Fruit fly (Drosophila melanogaster) whole organism, embryonic: Measurements from ENCODE around the gene Ser12.

Experiments
- ATbp ChIP-seq: fragments of 200-800 bp; sonication (Bioruptor generic); optimal IDR thresholded peaks from 2 replicates; lab custom pipeline; 2017; ENCODE audit warnings: missing biosample characterization, mild to moderate bottlenecking, missing genetic modification characterization, missing genetic modification reagents
- CG10431 ChIP-seq: fragments of 200-800 bp; sonication (Bioruptor generic); optimal IDR thresholded peaks from 3 replicates; lab custom pipeline; 2018; ENCODE audit warnings: missing biosample characterization, mild to moderate bottlenecking, missing genetic modification characterization
- CG10543 ChIP-seq: fragments of 200-800 bp; sonication (Bioruptor generic); optimal IDR thresholded peaks from 3 replicates; lab custom pipeline; 2017; ENCODE audit warnings: missing biosample characterization, mild to moderate bottlenecking, missing genetic modification characterization, moderate library complexity
- CG11504 ChIP-seq: fragments of 200-800 bp; sonication (Bioruptor generic); optimal IDR thresholded peaks from 3 replicates; lab custom pipeline; 2019; ENCODE audit warnings: missing biosample characterization, mild to moderate bottlenecking, missing genetic modification characterization, moderate library complexity
- CG12219 ChIP-seq: fragments of 200-800 bp; sonication (Bioruptor generic); optimal IDR thresholded peaks from 3 replicates; lab custom pipeline; 2018; ENCODE audit warnings: missing biosample characterization, mild to moderate bottlenecking, missing genetic modification characterization
- CG12391 ChIP-seq: fragments of 200-800 bp; sonication (Bioruptor generic); optimal IDR thresholded peaks from 3 replicates; lab custom pipeline; 2018; ENCODE audit warnings: missing biosample characterization, mild to moderate bottlenecking, missing genetic modification characterization, moderate library complexity
- CG14965 ChIP-seq: fragments of 200-800 bp; sonication (Bioruptor generic); optimal IDR thresholded peaks from 2 replicates; lab custom pipeline; 2016; ENCODE audit warnings: missing biosample characterization, missing genetic modification characterization, borderline replicate concordance
- CG16779 ChIP-seq: fragments of 200-800 bp; sonication (Bioruptor generic); IDR thresholded peaks from 2 replicates; pipeline ENCODE4 v1.3.6; 2022; ENCODE audit warnings: missing biosample characterization, missing genetic modification characterization
- CG2199 ChIP-seq: fragments of 200-800 bp; sonication (Bioruptor generic); IDR thresholded peaks from 3 replicates; pipeline ENCODE4 v1.3.6; 2022; ENCODE audit warnings: missing biosample characterization, missing genetic modification characterization
- CG30431 ChIP-seq: fragments of 200-800 bp; sonication (Bioruptor generic); optimal IDR thresholded peaks from 2 replicates; lab custom pipeline; 2017; ENCODE audit warnings: missing biosample characterization, missing genetic modification characterization
- CG33213 ChIP-seq: fragments of 200-800 bp; sonication (Bioruptor generic); optimal IDR thresholded peaks from 3 replicates; lab custom pipeline; 2016; ENCODE audit warnings: missing biosample characterization, missing genetic modification characterization
- CG3407 ChIP-seq: fragments of 200-800 bp; sonication (Bioruptor generic); optimal IDR thresholded peaks from 2 replicates; lab custom pipeline; 2018; ENCODE audit warnings: missing biosample characterization, mild to moderate bottlenecking, missing genetic modification characterization
- CG34422 ChIP-seq: fragments of 200-800 bp; sonication (Bioruptor generic); IDR thresholded peaks from 3 replicates; pipeline ENCODE4 v1.3.6; 2022; ENCODE audit warnings: missing biosample characterization, missing genetic modification characterization
- CG3847 ChIP-seq: fragments of 200-800 bp; sonication (Bioruptor generic); IDR thresholded peaks from 2 replicates; pipeline ENCODE4 v1.3.6; 2022; ENCODE audit warnings: missing biosample characterization, missing genetic modification characterization
- CG6654 ChIP-seq: fragments of 200-800 bp; sonication (Bioruptor generic); optimal IDR thresholded peaks from 2 replicates; lab custom pipeline; 2017; ENCODE audit warnings: missing biosample characterization, mild to moderate bottlenecking, missing genetic modification characterization
- CG7963 ChIP-seq: fragments of 200-800 bp; sonication (Bioruptor generic); IDR thresholded peaks from 3 replicates; pipeline ENCODE4 v1.3.6; 2022; ENCODE audit warnings: missing biosample characterization, missing genetic modification characterization; ENCODE audit not compliant: partially characterized antibody
- Camta ChIP-seq: fragments of 200-800 bp; sonication (Bioruptor generic); optimal IDR thresholded peaks from 2 replicates; lab custom pipeline; 2016; ENCODE audit warnings: missing biosample characterization, missing genetic modification characterization
- Dip3 ChIP-seq: fragments of 200-800 bp; sonication (Bioruptor generic); optimal IDR thresholded peaks from 3 replicates; lab custom pipeline; 2016; ENCODE audit warnings: missing biosample characterization, missing genetic modification characterization
- Dp ChIP-seq: fragments of 200-800 bp; sonication (Bioruptor generic); optimal IDR thresholded peaks from 2 replicates; lab custom pipeline; 2018; ENCODE audit warnings: missing biosample characterization, mild to moderate bottlenecking, missing genetic modification characterization, moderate library complexity
- H2.0 ChIP-seq: fragments of 200-800 bp; sonication (Bioruptor generic); IDR thresholded peaks from 2 replicates; pipeline ENCODE4 v1.3.6; 2022; ENCODE audit warnings: missing biosample characterization, missing genetic modification characterization
- HLH54F ChIP-seq: fragments of 200-800 bp; sonication (Bioruptor generic); optimal IDR thresholded peaks from 3 replicates; lab custom pipeline; 2016; ENCODE audit warnings: missing biosample characterization, missing genetic modification characterization
- Hand ChIP-seq: fragments of 200-800 bp; sonication (Bioruptor generic); optimal IDR thresholded peaks from 2 replicates; lab custom pipeline; 2017; ENCODE audit warnings: mild to moderate bottlenecking, missing biosample characterization, missing genetic modification reagents, missing genetic modification characterization
- Hey ChIP-seq: fragments of 200-800 bp; sonication (Bioruptor generic); optimal IDR thresholded peaks from 3 replicates; lab custom pipeline; 2018; ENCODE audit warnings: missing biosample characterization, mild to moderate bottlenecking, missing genetic modification characterization
- MESR4 ChIP-seq: fragments of 200-800 bp; sonication (Bioruptor generic); optimal IDR thresholded peaks from 2 replicates; lab custom pipeline; 2018; ENCODE audit warnings: missing biosample characterization, mild to moderate bottlenecking, missing genetic modification characterization, moderate library complexity
- Meics ChIP-seq: fragments of 200-800 bp; sonication (Bioruptor generic); optimal IDR thresholded peaks from 2 replicates; lab custom pipeline; 2017; ENCODE audit warnings: missing biosample characterization, mild to moderate bottlenecking, missing genetic modification characterization
- NC2α ChIP-seq: fragments of 200-800 bp; sonication (Bioruptor generic); optimal IDR thresholded peaks from 2 replicates; lab custom pipeline; 2016; ENCODE audit warnings: missing biosample characterization, missing genetic modification characterization
- Spps ChIP-seq: fragments of 200-800 bp; sonication (Bioruptor generic); optimal IDR thresholded peaks from 2 replicates; lab custom pipeline; 2018; ENCODE audit warnings: missing biosample characterization, mild to moderate bottlenecking, missing genetic modification characterization
- Stat92E ChIP-seq, 3 experiments: fragments of >200 bp in 2 of 3; fragments of 200-800 bp in 1 of 3; sonication (Bioruptor generic) in 1 of 3; optimal IDR thresholded peaks; 2 replicates each; lab custom pipeline; 2017 to 2019; ENCODE audit warnings: missing biosample characterization in 3 of 3, missing genetic modification characterization in 3 of 3, mild to moderate bottlenecking in 1 of 3, moderate library complexity in 1 of 3
- chinmo ChIP-seq: fragments of 200-800 bp; sonication (Bioruptor generic); IDR thresholded peaks from 4 replicates; pipeline ENCODE4 v1.3.6; 2022; ENCODE audit warnings: missing biosample characterization, missing genetic modification characterization; ENCODE audit not compliant: partially characterized antibody
- crc ChIP-seq: fragments of 200-800 bp; sonication (Bioruptor generic); optimal IDR thresholded peaks from 2 replicates; lab custom pipeline; 2016; ENCODE audit warnings: missing biosample characterization, missing genetic modification characterization
- da ChIP-seq: fragments of 200-800 bp; sonication (Bioruptor generic); optimal IDR thresholded peaks from 2 replicates; lab custom pipeline; 2016; ENCODE audit warnings: missing biosample characterization, missing genetic modification characterization
- dan ChIP-seq: fragments of 200-800 bp; sonication (Bioruptor generic); IDR thresholded peaks from 2 replicates; pipeline ENCODE4 v1.3.6; 2022; ENCODE audit warnings: missing biosample characterization, missing genetic modification characterization
- dmrt11E ChIP-seq: fragments of 200-800 bp; sonication (Bioruptor generic); optimal IDR thresholded peaks from 3 replicates; lab custom pipeline; 2018; ENCODE audit warnings: missing biosample characterization, mild to moderate bottlenecking, missing genetic modification characterization, moderate library complexity
- eve ChIP-seq, 2 experiments: fragments of >200 bp; optimal IDR thresholded peaks; 2 replicates each; lab custom pipeline; 2017; ENCODE audit warnings: missing biosample characterization in 2 of 2, missing genetic modification characterization in 2 of 2
- fd96Cb ChIP-seq: fragments of 200-800 bp; sonication (Bioruptor generic); optimal IDR thresholded peaks from 2 replicates; lab custom pipeline; 2018; ENCODE audit warnings: missing biosample characterization, mild to moderate bottlenecking, missing genetic modification characterization, moderate library complexity
- grau ChIP-seq: fragments of 200-800 bp; optimal IDR thresholded peaks from 3 replicates; lab custom pipeline; 2019; ENCODE audit warnings: missing biosample characterization, mild to moderate bottlenecking, missing genetic modification characterization, moderate library complexity
- her ChIP-seq: fragments of 200-800 bp; sonication (Bioruptor generic); optimal IDR thresholded peaks from 2 replicates; lab custom pipeline; 2016; ENCODE audit warnings: missing biosample characterization, missing genetic modification characterization
- hth ChIP-seq: fragments of >200 bp; optimal IDR thresholded peaks from 2 replicates; lab custom pipeline; 2017; ENCODE audit warnings: inconsistent platforms
- kni ChIP-seq: fragments of 200-800 bp; sonication (Bioruptor generic); optimal IDR thresholded peaks from 3 replicates; lab custom pipeline; 2017; ENCODE audit warnings: mild to moderate bottlenecking, missing biosample characterization, missing genetic modification reagents, missing genetic modification characterization
- lab ChIP-seq: fragments of 200-800 bp; sonication (Bioruptor generic); optimal IDR thresholded peaks from 3 replicates; lab custom pipeline; 2017; ENCODE audit warnings: missing biosample characterization, missing genetic modification characterization, mild to moderate bottlenecking, moderate library complexity, missing genetic modification reagents
- lov ChIP-seq, 2 experiments: fragments of 200-800 bp in 1 of 2; fragments of >200 bp in 1 of 2; sonication (Bioruptor generic) in 1 of 2; IDR thresholded peaks in 1 of 2; optimal IDR thresholded peaks in 1 of 2; 2 replicates in 1 of 2; 3 replicates in 1 of 2; pipeline versions ENCODE4 v1.3.6 to Lab custom; 2017 to 2022; ENCODE audit warnings: missing biosample characterization in 1 of 2, missing genetic modification characterization in 1 of 2
- scrt ChIP-seq: fragments of 200-800 bp; sonication (Bioruptor generic); optimal IDR thresholded peaks from 2 replicates; lab custom pipeline; 2018; ENCODE audit warnings: missing biosample characterization, mild to moderate bottlenecking, missing genetic modification characterization, moderate library complexity
- stc ChIP-seq: fragments of 200-800 bp; sonication (Bioruptor generic); IDR thresholded peaks from 2 replicates; pipeline ENCODE4 v1.3.6; 2022; ENCODE audit warnings: missing biosample characterization, missing genetic modification characterization
- tio ChIP-seq: fragments of 200-800 bp; sonication (Bioruptor generic); optimal IDR thresholded peaks from 2 replicates; lab custom pipeline; 2017; ENCODE audit warnings: missing biosample characterization, missing genetic modification characterization, inconsistent platforms
- ttk ChIP-seq: fragments of 200-800 bp; sonication (Bioruptor generic); IDR thresholded peaks from 2 replicates; pipeline ENCODE4 v2.1.2; 2022; ENCODE audit warnings: missing biosample characterization, missing genetic modification characterization
- unpg ChIP-seq: fragments of 200-800 bp; sonication (Bioruptor generic); optimal IDR thresholded peaks from 3 replicates; lab custom pipeline; 2018; ENCODE audit warnings: missing biosample characterization, mild to moderate bottlenecking, missing genetic modification characterization, moderate library complexity
- wdn ChIP-seq: fragments of 200-800 bp; sonication (Bioruptor generic); IDR thresholded peaks from 2 replicates; pipeline ENCODE4 v1.3.6; 2022; ENCODE audit warnings: missing biosample characterization, missing genetic modification characterization

The Ser12 gene

dm6 chr2L:2202018-2202852, 48.8 kb downstream of the Ser12 start (continued):
- TF ChIP-seq Meics (GFP tag; lab: Kevin White, UChicago) (peak; percentile 86), CG11504 (peak; percentile 98), Stat92E (GFP tag; optimal IDR thresholded peaks at IDR 0.05; lab: Kevin White, UChicago) (peak in 1 of 3 experiments; percentile 100), CG3407 (GFP tag; lab: Kevin White, UChicago) (peak; percentile 99), ttk (GFP tag; lab: Robert Waterston, UW) (peak; percentile 99), scrt (GFP tag; lab: Kevin White, UChicago) (peak; percentile 92), CG12391 (tag; lab: Kevin White, UChicago) (peak; percentile 100), HLH54F (peak; percentile 89), NC2α (GFP tag; lab: Kevin White, UChicago) (peak; percentile 98), CG10543 (GFP tag; lab: Kevin White, UChicago) (peak; percentile 39), CG7963 (GFP tag; lab: Robert Waterston, UW) (peak; percentile 65), dmrt11E (tag; lab: Kevin White, UChicago) (peak; percentile 100), Camta (GFP tag; lab: Kevin White, UChicago) (peak; percentile 99), dan (GFP tag; lab: Robert Waterston, UW) (peak; percentile 99), eve (GFP tag; optimal IDR thresholded peaks at IDR 0.05; lab: Kevin White, UChicago) (peak; percentile 98 to 100), CG6654 (peak; percentile 94), hth (lab: Kevin White, UChicago) (no peak), CG12219 (GFP tag; lab: Kevin White, UChicago) (peak; percentile 99), fd96Cb (tag; lab: Kevin White, UChicago) (peak; percentile 100), tio (peak; percentile 97), H2.0 (GFP tag; lab: Robert Waterston, UW) (peak; percentile 99), unpg (GFP tag; lab: Kevin White, UChicago) (peak; percentile 99), stc (peak; percentile 100), lov (optimal IDR thresholded peaks at IDR 0.05; lab: Kevin White, UChicago) (no peak), lov (GFP tag; IDR thresholded peaks at IDR 0.05; lab: Robert Waterston, UW) (peak; percentile 100), CG34422 (GFP tag; lab: Robert Waterston, UW) (peak; percentile 99), Hey (tag; lab: Kevin White, UChicago) (peak; percentile 65), Spps (tag; lab: Kevin White, UChicago) (peak; percentile 100), CG2199 (GFP tag; lab: Robert Waterston, UW) (peak; percentile 99), chinmo (GFP tag; lab: Robert Waterston, UW) (peak; percentile 73; the same call in 1 of the 4 replicates), Dp (GFP tag; lab: Kevin White, UChicago) (peak; percentile 26), CG33213 (GFP tag; lab: Kevin White, UChicago) (peak; percentile 98), CG16779 (GFP tag; lab: Robert Waterston, UW) (0 out of 2 replicates have a peak, but pooled peaks have one; percentile 35), Dip3 (peak; percentile 38), wdn (GFP tag; lab: Robert Waterston, UW) (peak; percentile 84; the same call in 1 of the 2 replicates), MESR4 (GFP tag; lab: Kevin White, UChicago) (peak; percentile 75), lab (GFP tag; lab: Kevin White, UChicago) (peak; percentile 96), kni (GFP tag; lab: Kevin White, UChicago) (peak; percentile 96), CG30431 (GFP tag; lab: Kevin White, UChicago) (peak; percentile 97), crc (GFP tag; lab: Kevin White, UChicago) (peak; percentile 96), CG3847 (GFP tag; lab: Robert Waterston, UW) (peak; percentile 89), Hand (GFP tag; lab: Kevin White, UChicago) (peak; percentile 77), CG14965 (GFP tag; lab: Kevin White, UChicago) (peak; percentile 85), her (peak; percentile 92), da (GFP tag; lab: Kevin White, UChicago) (peak; percentile 95), ATbp (GFP tag; lab: Kevin White, UChicago) (peak; percentile 99), CG10431 (GFP tag; lab: Kevin White, UChicago) (peak; percentile 98), grau (tag; lab: Kevin White, UChicago) (peak; percentile 97)
